Fruit fly (Drosophila melanogaster): Measurements from ENCODE around the gene CG3823.

The CG3823 gene

DNA sequence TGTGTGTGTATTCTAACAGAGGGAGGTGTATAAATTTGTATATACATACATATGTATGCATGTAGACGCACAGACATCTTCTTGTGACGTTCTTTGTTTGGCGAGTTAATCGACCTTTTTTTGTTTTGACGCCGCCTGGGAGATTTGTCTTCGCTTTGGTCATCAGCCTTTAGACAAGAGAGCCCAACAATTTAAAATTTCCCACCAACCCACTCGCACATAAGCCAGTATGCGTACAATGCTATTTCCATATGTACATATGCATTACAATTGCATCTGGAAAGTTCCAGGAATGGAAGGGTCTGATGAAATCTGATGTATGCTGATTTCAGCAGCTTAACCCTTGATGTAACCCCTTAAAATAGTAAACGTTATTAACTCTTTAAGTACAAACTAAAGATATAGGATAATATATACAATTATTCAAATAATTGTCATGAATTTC, 24.1 kb upstream of the CG3823 start, which contains the start of gene Ubi-p5E:
Gene Ubi-p5E (minus strand): TSS at position 19 of the 445 bp plus-strand sequence.
- TF ChIP-seq CG30020 (tag; optimal IDR thresholded peaks at IDR 0.05) (peak; percentile 87), lbe (GFP tag; optimal IDR thresholded peaks at IDR 0.05) (peak; percentile 51), pros (GFP tag; optimal IDR thresholded peaks at IDR 0.05) (peak; percentile 33), CG31441 (GFP tag; IDR thresholded peaks at IDR 0.05) (0 out of 2 replicates have a peak, but pooled peaks have one; percentile 0), CG2678 (tag; optimal IDR thresholded peaks at IDR 0.05) (no peak), Hr78 (GFP tag; optimal IDR thresholded peaks at IDR 0.05) (no peak), Ets65A (GFP tag) (no peak), CG13624 (GFP tag; optimal IDR thresholded peaks at IDR 0.05) (peak; percentile 16), Med (GFP tag) (peak; percentile 18), zen (tag; optimal IDR thresholded peaks at IDR 0.05) (peak; percentile 3)

DNA sequence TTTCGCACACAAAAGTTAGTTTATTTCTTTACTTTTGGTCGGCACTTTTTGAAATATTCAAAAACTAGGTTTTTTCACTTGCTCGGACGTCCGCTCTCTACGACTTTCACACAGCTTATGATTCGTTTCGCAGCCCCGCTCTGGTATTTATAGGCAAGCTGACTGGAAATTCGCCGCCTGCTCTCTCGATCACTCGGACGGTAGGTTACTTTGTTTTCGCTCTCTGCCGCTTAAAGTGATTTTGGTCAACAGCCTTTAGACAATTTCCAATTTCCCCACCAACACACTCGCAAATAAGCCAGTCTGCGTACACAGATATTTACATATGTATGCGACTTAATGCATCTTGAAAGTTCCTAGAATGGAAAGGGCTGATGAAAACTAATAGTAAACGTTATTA, 20.3 kb upstream of the CG3823 start, which contains the start of gene CG11700:
Gene CG11700 (minus strand): TSS at position 106 of the 400 bp plus-strand sequence.
- TF ChIP-seq Nf-YA (GFP tag; IDR thresholded peaks at IDR 0.05) (no peak), cwo (GFP tag; optimal IDR thresholded peaks at IDR 0.05) (no peak), CG17359 (tag; optimal IDR thresholded peaks at IDR 0.05) (no peak), Adf1 (GFP tag; IDR thresholded peaks at IDR 0.05) (no peak), gsb-n (tag; optimal IDR thresholded peaks at IDR 0.05) (peak; percentile 54), Asciz (GFP tag; optimal IDR thresholded peaks at IDR 0.05) (no peak), nom (GFP tag; optimal IDR thresholded peaks at IDR 0.05) (peak; percentile 50), vvl (GFP tag; IDR thresholded peaks at IDR 0.05) (0 out of 2 replicates have a peak, but pooled peaks have one; percentile 13), aop (GFP tag; IDR thresholded peaks at IDR 0.05) (0 out of 2 replicates have a peak, but pooled peaks have one; percentile 16), cg (GFP tag; optimal IDR thresholded peaks at IDR 0.05) (peak; percentile 55), sima (GFP tag; optimal IDR thresholded peaks at IDR 0.05) (no peak), CG8359 (GFP tag; optimal IDR thresholded peaks at IDR 0.05; ENCODE audit: borderline replicate concordance) (no peak), Dfd (GFP tag; optimal IDR thresholded peaks at IDR 0.05) (no peak), Deaf1 (tag; optimal IDR thresholded peaks at IDR 0.05) (peak; percentile 4), tap (tag; optimal IDR thresholded peaks at IDR 0.05) (no peak), CkIIα-i1 (GFP tag; IDR thresholded peaks at IDR 0.05) (no peak), Jarid2 (GFP tag; optimal IDR thresholded peaks at IDR 0.05) (peak; percentile 2), Tbp (GFP tag; optimal IDR thresholded peaks at IDR 0.05) (no peak), Trl (optimal IDR thresholded peaks at IDR 0.05) (peak in 1 of 2 experiments; percentile 28), Trl (GFP tag; optimal IDR thresholded peaks at IDR 0.05) (no peak), Med (GFP tag) (peak; percentile 15), CG7963 (GFP tag; IDR thresholded peaks at IDR 0.05; ENCODE audit: partially characterized antibody) (no peak), sob (GFP tag; IDR thresholded peaks at IDR 0.05) (no peak), lola (GFP tag; optimal IDR thresholded peaks at IDR 0.05) (no peak)

- TF ChIP-seq CG1647 (GFP tag; optimal IDR thresholded peaks at IDR 0.05) (no peak), CG11723 (GFP tag; optimal IDR thresholded peaks at IDR 0.05) (no peak), sens (GFP tag) (peak; percentile 77), E2f2 (GFP tag; IDR thresholded peaks at IDR 0.05) (peak; percentile 49), CG7786 (GFP tag; optimal IDR thresholded peaks at IDR 0.05) (peak; percentile 40), Fer1 (GFP tag; optimal IDR thresholded peaks at IDR 0.05) (peak; percentile 68), NC2β (GFP tag; optimal IDR thresholded peaks at IDR 0.05) (peak; percentile 70), sna (GFP tag; IDR thresholded peaks at IDR 0.05; ENCODE audit: partially characterized antibody) (peak; percentile 70), Mes4 (GFP tag; optimal IDR thresholded peaks at IDR 0.05) (peak; percentile 7), CG2875 (GFP tag; optimal IDR thresholded peaks at IDR 0.05) (no peak), CG17912 (GFP tag; optimal IDR thresholded peaks at IDR 0.05) (peak; percentile 62), Sry-β (GFP tag; optimal IDR thresholded peaks at IDR 0.05) (peak; percentile 53), Blimp-1 (GFP tag; optimal IDR thresholded peaks at IDR 0.05) (no peak), wek (GFP tag; optimal IDR thresholded peaks at IDR 0.05) (peak; percentile 81), CG7745 (tag; optimal IDR thresholded peaks at IDR 0.05) (no peak), CG31441 (GFP tag; IDR thresholded peaks at IDR 0.05) (no peak), esg (GFP tag; conservative IDR thresholded peaks at IDR 0.05) (no peak), fru (optimal IDR thresholded peaks at IDR 0.05) (no peak)
Measured at dm6 chrX:6287842-6288241, 15.9 kb upstream of the CG3823 start, which contains the start of the genes Top3beta and wuho. Gene Top3beta (minus strand): TSS chrX:6287990. Gene wuho (plus strand): TSS chrX:6288100.

All from whole organism, embryonic.